Worm (Caenorhabditis elegans) whole organism, L4 larva: ENCODE data around the gene R151.10.

Experiments
- ama-1 ChIP-seq: fragments of 150-350 bp; optimal IDR thresholded peaks from 2 replicates; lab custom pipeline; 2014; ENCODE audit warnings: inconsistent platforms, mixed read lengths
- ctbp-1 ChIP-seq: fragments of 200-800 bp; sonication (Bioruptor generic); IDR thresholded peaks from 2 replicates; pipeline ENCODE4 v1.3.6; 2022; ENCODE audit warnings: missing genetic modification reagents, missing genetic modification characterization, missing compliant biosample characterization
- dpl-1 ChIP-seq: fragments of 150-350 bp; optimal IDR thresholded peaks from 2 replicates; lab custom pipeline; 2014; ENCODE audit warnings: missing biosample characterization, missing genetic modification reagents, missing genetic modification characterization
- egl-27 ChIP-seq: sonication (generic microtip); optimal IDR thresholded peaks from 3 replicates; lab custom pipeline; 2017; ENCODE audit warnings: missing biosample characterization, missing genetic modification reagents, missing genetic modification characterization
- lin-13 ChIP-seq: fragments of 150-350 bp; optimal IDR thresholded peaks from 2 replicates; lab custom pipeline; 2014; ENCODE audit warnings: missing biosample characterization, missing genetic modification reagents, missing genetic modification characterization
- nhr-237 ChIP-seq: sonication (generic microtip); optimal IDR thresholded peaks from 2 replicates; lab custom pipeline; 2017; ENCODE audit warnings: missing biosample characterization, missing genetic modification characterization
- pha-4 ChIP-seq, 2 experiments: fragments of 150-350 bp in 1 of 2; fragments of 200-800 bp in 1 of 2; sonication (Bioruptor generic) in 1 of 2; IDR thresholded peaks in 1 of 2; optimal IDR thresholded peaks in 1 of 2; 2 replicates each; pipeline versions ENCODE4 v1.3.6 to Lab custom; 2014 to 2022; ENCODE audit warnings: missing genetic modification characterization in 2 of 2, missing genetic modification reagents in 2 of 2, missing biosample characterization in 1 of 2, missing compliant biosample characterization in 1 of 2
- ztf-11 ChIP-seq: fragments of 150-350 bp; optimal IDR thresholded peaks from 2 replicates; lab custom pipeline; 2014; ENCODE audit warnings: missing biosample characterization, missing genetic modification characterization

DNA sequence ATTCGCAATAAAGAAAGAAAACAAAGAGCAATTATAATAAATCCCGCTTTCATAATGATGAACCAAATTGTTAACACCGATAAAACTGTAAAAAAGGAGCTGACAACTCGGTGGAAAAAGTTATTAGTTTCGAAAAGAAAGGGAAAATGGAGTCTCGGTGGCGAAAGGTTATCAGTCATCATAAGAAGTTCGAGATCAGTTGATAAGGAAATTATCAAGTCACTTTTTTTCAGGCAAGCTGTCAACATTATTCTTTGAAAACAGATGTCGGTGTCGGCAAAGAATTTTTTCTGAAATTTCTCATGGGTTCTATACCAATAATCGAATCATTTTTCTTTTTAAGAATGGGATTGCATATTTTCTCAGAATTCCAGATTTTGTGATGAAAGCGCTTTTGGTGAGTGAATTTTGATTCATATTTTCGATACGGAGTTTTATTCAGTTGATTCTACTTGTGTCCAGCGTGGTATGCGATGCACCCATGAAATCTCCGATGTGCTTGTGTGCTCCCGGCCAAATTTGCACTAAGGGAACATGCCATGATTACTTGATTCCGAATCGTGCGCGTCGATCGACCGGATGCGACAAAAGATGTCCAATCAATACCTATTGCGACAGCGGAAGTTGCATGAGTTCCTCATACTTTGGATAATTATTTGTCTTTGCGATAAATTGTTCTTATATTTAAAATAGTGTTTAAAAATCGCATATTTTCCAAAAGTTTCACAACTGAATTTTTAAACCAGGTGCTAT, 42.3 kb downstream of the R151.10 start, which contains the start of the genes F37C12.21 and F37C12.10:
- TF ChIP-seq pha-4 (GFP tag; IDR thresholded peaks at IDR 0.05; lab: Robert Waterston, UW), result no peak
- no peak for TF ChIP-seq pha-4 (tag; optimal IDR thresholded peaks at IDR 0.05; lab: Kevin White, UChicago)
- no peak for TF ChIP-seq egl-27
- no peak for TF ChIP-seq ama-1 (lab: Kevin White, UChicago)
- no peak for TF ChIP-seq ctbp-1 (GFP tag; lab: Robert Waterston, UW)
- no peak for TF ChIP-seq ztf-11 (tag; lab: Kevin White, UChicago)
- TF ChIP-seq nhr-237 (tag; lab: Kevin White, UChicago), result no peak
- no peak for TF ChIP-seq lin-13 (GFP tag; lab: Kevin White, UChicago)
- no peak for TF ChIP-seq dpl-1
